Worm (Caenorhabditis elegans) whole organism, L2 larva: Measurements from ENCODE around the gene Y38E10A.34.

ENCODE experiments used
- C34F6.9 ChIP-seq: fragments of 150-350 bp; optimal IDR thresholded peaks from 2 replicates; lab custom pipeline; 2014; ENCODE audit warnings: missing biosample characterization, missing genetic modification characterization
- F13H6.1 ChIP-seq: sonication (generic microtip); optimal IDR thresholded peaks from 2 replicates; lab custom pipeline; 2016; ENCODE audit warnings: missing genetic modification characterization, missing compliant biosample characterization
- R02D3.7 ChIP-seq: fragments of 150-350 bp; optimal IDR thresholded peaks from 2 replicates; lab custom pipeline; 2014; ENCODE audit warnings: missing biosample characterization, missing genetic modification characterization
- Y55F3AM.14 ChIP-seq: fragments of 200-800 bp; sonication (Bioruptor generic); optimal IDR thresholded peaks from 2 replicates; lab custom pipeline; 2018; ENCODE audit warnings: mild to moderate bottlenecking, missing genetic modification characterization, missing compliant biosample characterization
- alr-1 ChIP-seq: fragments of 150-350 bp; optimal IDR thresholded peaks from 2 replicates; lab custom pipeline; 2014; ENCODE audit warnings: missing biosample characterization, missing genetic modification characterization
- aly-2 ChIP-seq: fragments of 150-350 bp; optimal IDR thresholded peaks from 2 replicates; lab custom pipeline; 2014; ENCODE audit warnings: missing biosample characterization, missing genetic modification characterization
- ama-1 ChIP-seq: fragments of 150-350 bp; optimal IDR thresholded peaks from 2 replicates; lab custom pipeline; 2018; ENCODE audit warnings: inconsistent platforms
- blmp-1 ChIP-seq: sonication (generic microtip); optimal IDR thresholded peaks from 2 replicates; lab custom pipeline; 2017; ENCODE audit warnings: missing genetic modification characterization, mild to moderate bottlenecking, missing compliant biosample characterization, antibody characterized with exemption, moderate library complexity; ENCODE audit not compliant: insufficient read depth
- ceh-82 ChIP-seq: fragments of 150-350 bp; optimal IDR thresholded peaks from 2 replicates; lab custom pipeline; 2014; ENCODE audit warnings: missing biosample characterization, missing genetic modification characterization
- dmd-4 ChIP-seq: sonication (generic microtip); optimal IDR thresholded peaks from 2 replicates; lab custom pipeline; 2017; ENCODE audit warnings: missing biosample characterization, missing genetic modification characterization
- egl-27 ChIP-seq: sonication (generic microtip); optimal IDR thresholded peaks from 3 replicates; lab custom pipeline; 2017; ENCODE audit warnings: missing biosample characterization, missing genetic modification reagents, missing genetic modification characterization
- elt-1 ChIP-seq: fragments of 150-350 bp; optimal IDR thresholded peaks from 2 replicates; lab custom pipeline; 2014; ENCODE audit warnings: missing biosample characterization, missing genetic modification characterization
- elt-3 ChIP-seq: sonication (generic microtip); optimal IDR thresholded peaks from 2 replicates; lab custom pipeline; 2017; ENCODE audit warnings: missing biosample characterization, missing genetic modification characterization
- fos-1 ChIP-seq: fragments of 150-350 bp; optimal IDR thresholded peaks from 2 replicates; lab custom pipeline; 2014; ENCODE audit warnings: missing biosample characterization, missing genetic modification characterization
- lin-11 ChIP-seq: fragments of 150-350 bp; sonication (generic microtip); optimal IDR thresholded peaks from 2 replicates; lab custom pipeline; 2014; ENCODE audit warnings: missing biosample characterization, missing genetic modification characterization, inconsistent platforms, mixed read lengths
- lsy-2 ChIP-seq, 2 experiments: fragments of 150-350 bp in 1 of 2; sonication (generic microtip) in 1 of 2; optimal IDR thresholded peaks; 2 replicates each; lab custom pipeline; 2014 to 2017; ENCODE audit warnings: missing biosample characterization in 2 of 2, missing genetic modification characterization in 2 of 2
- mbf-1 ChIP-seq: sonication (generic microtip); optimal IDR thresholded peaks from 2 replicates; lab custom pipeline; 2017; ENCODE audit warnings: missing biosample characterization, missing genetic modification characterization
- mdl-1 ChIP-seq, 2 experiments: fragments of 150-350 bp in 1 of 2; sonication (generic microtip) in 1 of 2; optimal IDR thresholded peaks; 2 replicates each; lab custom pipeline; 2017; ENCODE audit warnings: missing biosample characterization in 2 of 2, missing genetic modification characterization in 2 of 2
- nhr-10 ChIP-seq: sonication (generic microtip); optimal IDR thresholded peaks from 2 replicates; lab custom pipeline; 2017; ENCODE audit warnings: missing biosample characterization, missing genetic modification characterization
- nhr-11 ChIP-seq: fragments of 150-350 bp; optimal IDR thresholded peaks from 2 replicates; lab custom pipeline; 2014; ENCODE audit warnings: missing biosample characterization, missing genetic modification characterization
- nhr-12 ChIP-seq: fragments of 150-350 bp; optimal IDR thresholded peaks from 2 replicates; lab custom pipeline; 2014; ENCODE audit warnings: missing biosample characterization, missing genetic modification characterization
- nhr-237 ChIP-seq: fragments of 150-350 bp; optimal IDR thresholded peaks from 2 replicates; lab custom pipeline; 2014; ENCODE audit warnings: missing biosample characterization, missing genetic modification characterization
- nhr-25 ChIP-seq: fragments of 150-350 bp; sonication (generic microtip); optimal IDR thresholded peaks from 3 replicates; lab custom pipeline; 2014; ENCODE audit warnings: missing biosample characterization, missing genetic modification characterization
- nhr-6 ChIP-seq: fragments of 150-350 bp; optimal IDR thresholded peaks from 2 replicates; lab custom pipeline; 2014; ENCODE audit warnings: missing biosample characterization, missing genetic modification characterization
- nhr-77 ChIP-seq: fragments of 150-350 bp; optimal IDR thresholded peaks from 2 replicates; lab custom pipeline; 2014; ENCODE audit warnings: missing biosample characterization, missing genetic modification characterization
- peb-1 ChIP-seq: fragments of 150-350 bp; optimal IDR thresholded peaks from 2 replicates; lab custom pipeline; 2014; ENCODE audit warnings: missing biosample characterization, missing genetic modification characterization
- sem-4 ChIP-seq: fragments of 150-350 bp; optimal IDR thresholded peaks from 2 replicates; lab custom pipeline; 2014; ENCODE audit warnings: missing biosample characterization, missing genetic modification reagents, missing genetic modification characterization
- skn-1 ChIP-seq: sonication (generic microtip); optimal IDR thresholded peaks from 2 replicates; lab custom pipeline; 2017; ENCODE audit warnings: missing biosample characterization, missing genetic modification characterization
- sma-3 ChIP-seq: sonication (generic microtip); optimal IDR thresholded peaks from 2 replicates; lab custom pipeline; 2016; ENCODE audit warnings: missing genetic modification reagents, missing genetic modification characterization, missing compliant biosample characterization
- sma-9 ChIP-seq, 2 experiments: fragments of 150-350 bp in 1 of 2; sonication (generic microtip) in 1 of 2; optimal IDR thresholded peaks; 2 replicates each; lab custom pipeline; 2014 to 2016; ENCODE audit warnings: missing genetic modification characterization in 2 of 2, mild to moderate bottlenecking in 1 of 2, missing biosample characterization in 1 of 2, missing compliant biosample characterization in 1 of 2, missing genetic modification reagents in 1 of 2, moderate library complexity in 1 of 2
- snpc-4 ChIP-seq: fragments of 150-350 bp; optimal IDR thresholded peaks from 2 replicates; lab custom pipeline; 2014; ENCODE audit warnings: missing biosample characterization, missing genetic modification characterization
- unc-39 ChIP-seq: fragments of 150-350 bp; optimal IDR thresholded peaks from 2 replicates; lab custom pipeline; 2014; ENCODE audit warnings: missing biosample characterization, missing genetic modification characterization
- unc-55 ChIP-seq: fragments of 150-350 bp; sonication (generic microtip); optimal IDR thresholded peaks from 3 replicates; lab custom pipeline; 2014; ENCODE audit warnings: missing biosample characterization, missing genetic modification reagents, missing genetic modification characterization
- unc-62 ChIP-seq: fragments of 150-350 bp; optimal IDR thresholded peaks from 2 replicates; lab custom pipeline; 2014; ENCODE audit warnings: missing biosample characterization, missing genetic modification reagents, missing genetic modification characterization
- zag-1 ChIP-seq: fragments of 150-350 bp; optimal IDR thresholded peaks from 2 replicates; lab custom pipeline; 2014; ENCODE audit warnings: missing biosample characterization, missing genetic modification characterization
- ztf-1 ChIP-seq: fragments of 200-800 bp; sonication (Bioruptor generic); conservative IDR thresholded peaks from 2 replicates; pipeline ENCODE4 v1.3.6; 2022; ENCODE audit warnings: missing genetic modification characterization, missing compliant biosample characterization
- ztf-11 ChIP-seq: sonication (generic microtip); optimal IDR thresholded peaks from 2 replicates; lab custom pipeline; 2017; ENCODE audit warnings: missing biosample characterization, missing genetic modification characterization

The Y38E10A.34 gene

ce11 chrII:12665019-12665418 lies 34.0 kb downstream of the Y38E10A.34 start:
- TF ChIP-seq egl-27 (tag; lab: Kevin White, UChicago) (no peak), R02D3.7 (no peak), unc-39 (tag; lab: Kevin White, UChicago) (no peak), blmp-1 (tag; lab: Kevin White, UChicago) (no peak), unc-62 (GFP tag; lab: Kevin White, UChicago) (no peak), mbf-1 (tag; lab: Kevin White, UChicago) (no peak), peb-1 (no peak), aly-2 (tag; lab: Kevin White, UChicago) (no peak), sem-4 (no peak), sma-9 (GFP tag; optimal IDR thresholded peaks at IDR 0.05; lab: Kevin White, UChicago) (peak; percentile 30), sma-9 (tag; optimal IDR thresholded peaks at IDR 0.05; lab: Kevin White, UChicago) (no peak), ztf-11 (no peak), elt-3 (tag; lab: Kevin White, UChicago) (no peak), elt-1 (no peak), zag-1 (tag; lab: Kevin White, UChicago) (peak; percentile 35), nhr-12 (no peak), fos-1 (tag; lab: Kevin White, UChicago) (no peak)

ce11 chrII:12666042-12666441 lies 35.1 kb downstream of the Y38E10A.34 start:
- TF ChIP-seq elt-3 (tag; lab: Kevin White, UChicago), result no peak
- TF ChIP-seq sem-4, result no peak
- no peak for TF ChIP-seq unc-55 (GFP tag; lab: Kevin White, UChicago)
- no peak for TF ChIP-seq unc-62 (GFP tag; lab: Kevin White, UChicago)
- TF ChIP-seq nhr-237 (tag; lab: Kevin White, UChicago), result no peak
- no peak for TF ChIP-seq mdl-1 (tag; optimal IDR thresholded peaks at IDR 0.05; lab: Kevin White, UChicago)
- TF ChIP-seq alr-1 (tag; lab: Kevin White, UChicago), result no peak
- no peak for TF ChIP-seq peb-1

- TF ChIP-seq nhr-12 (no peak), F13H6.1 (no peak)
These were observed 37.2 kb downstream of the Y38E10A.34 start for ce11 chrII:12668148-12668547.

- TF ChIP-seq lsy-2 (tag; optimal IDR thresholded peaks at IDR 0.05; lab: Kevin White, UChicago), result no peak
- no peak for TF ChIP-seq aly-2 (tag; lab: Kevin White, UChicago)
- TF ChIP-seq sma-3 (GFP tag; lab: Kevin White, UChicago), result no peak
- no peak for TF ChIP-seq alr-1 (tag; lab: Kevin White, UChicago)
- no peak for TF ChIP-seq C34F6.9
- no peak for TF ChIP-seq nhr-77 (tag; lab: Kevin White, UChicago)
- TF ChIP-seq ama-1 (lab: Kevin White, UChicago), result no peak
- TF ChIP-seq, all 48 proteins: peak for 0
These were observed 37.9 kb downstream of the Y38E10A.34 start for ce11 chrII:12668874-12669273.

ce11 chrII:12669342-12669741 lies 38.4 kb downstream of the Y38E10A.34 start:
- TF ChIP-seq fos-1 (tag; lab: Kevin White, UChicago) (no peak), nhr-25 (tag; lab: Kevin White, UChicago) (no peak), egl-27 (tag; lab: Kevin White, UChicago) (no peak), nhr-10 (tag; lab: Kevin White, UChicago) (no peak), ama-1 (lab: Kevin White, UChicago) (no peak), snpc-4 (tag; lab: Kevin White, UChicago) (no peak), nhr-6 (tag; lab: Kevin White, UChicago) (no peak), lin-11 (tag; lab: Kevin White, UChicago) (no peak), skn-1 (tag; lab: Kevin White, UChicago) (no peak), ztf-1 (GFP tag; lab: Robert Waterston, UW) (no peak), mdl-1 (tag; optimal IDR thresholded peaks at IDR 0.05; lab: Kevin White, UChicago) (no peak), R02D3.7 (no peak), sem-4 (no peak)

- no peak for TF ChIP-seq dmd-4 (tag; lab: Kevin White, UChicago)
- TF ChIP-seq nhr-11, result no peak
- no peak for TF ChIP-seq nhr-237 (tag; lab: Kevin White, UChicago)
- no peak for TF ChIP-seq nhr-12
- TF ChIP-seq mdl-1 (tag; optimal IDR thresholded peaks at IDR 0.05; lab: Kevin White, UChicago), result no peak
- no peak for TF ChIP-seq nhr-6 (tag; lab: Kevin White, UChicago)
- TF ChIP-seq Y55F3AM.14 (GFP tag; lab: Kevin White, UChicago), result no peak
- no peak for TF ChIP-seq sem-4
- TF ChIP-seq ceh-82, result no peak
- no peak for TF ChIP-seq nhr-77 (tag; lab: Kevin White, UChicago)
- TF ChIP-seq blmp-1 (tag; lab: Kevin White, UChicago), result no peak
- no peak for TF ChIP-seq unc-55 (GFP tag; lab: Kevin White, UChicago)
- no peak for TF ChIP-seq ama-1 (lab: Kevin White, UChicago)
- TF ChIP-seq lsy-2 (tag; optimal IDR thresholded peaks at IDR 0.05; lab: Kevin White, UChicago), result no peak
These were observed 38.9 kb downstream of the Y38E10A.34 start for ce11 chrII:12669882-12670281.
